Fruit fly (Drosophila melanogaster) S2 (cell line): ENCODE results near the gene CG5290.

ENCODE experiments used
- CG8478 ChIP-seq: fragments of >200 bp; optimal IDR thresholded peaks from 2 replicates; lab custom pipeline; 2018
- CTCF ChIP-seq, 2 experiments: fragments of >200 bp; optimal IDR thresholded peaks; 2 replicates each; lab custom pipeline; 2018

Gene CG5290

DNA sequence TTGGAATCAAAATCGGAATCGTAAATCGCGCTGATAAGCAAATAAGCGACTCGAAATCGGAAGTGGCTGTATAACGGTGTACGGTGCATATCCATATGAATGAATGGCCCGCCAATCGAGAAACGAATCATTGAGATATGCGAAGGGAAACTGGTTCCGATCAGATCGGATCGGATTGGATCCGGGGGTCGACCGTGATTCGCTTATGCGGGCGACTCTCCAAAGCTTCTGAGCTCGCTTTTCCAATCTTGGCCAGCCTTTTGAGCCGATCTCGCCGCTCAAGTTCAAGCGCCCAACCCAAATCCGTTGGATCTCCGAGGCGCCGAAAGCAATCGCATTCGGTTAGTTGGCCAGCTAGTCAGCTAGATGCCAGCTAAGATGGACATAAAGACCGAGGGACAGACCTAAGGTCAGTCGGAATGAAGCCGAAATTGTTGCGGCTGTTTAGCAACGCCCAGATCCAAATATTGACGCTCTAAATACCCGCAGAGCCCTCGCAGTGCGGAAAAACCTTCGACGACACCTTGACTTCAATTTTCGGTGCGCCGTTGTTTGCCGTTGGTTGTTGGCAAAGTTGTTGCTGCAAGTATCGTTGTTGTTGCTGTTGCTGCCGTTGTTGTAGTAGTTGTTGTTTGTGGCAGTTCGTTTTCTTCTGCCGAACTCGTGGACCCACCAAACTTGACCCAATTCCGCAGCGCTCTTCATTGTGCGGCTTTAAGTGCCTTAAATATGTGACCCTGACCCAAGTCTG lies 11.8 kb upstream of the CG5290 start:
- no peak for TF ChIP-seq CTCF (optimal IDR thresholded peaks at IDR 0.05; lab: Kevin White, UChicago)
- no peak for TF ChIP-seq CG8478 (lab: Kevin White, UChicago)

DNA sequence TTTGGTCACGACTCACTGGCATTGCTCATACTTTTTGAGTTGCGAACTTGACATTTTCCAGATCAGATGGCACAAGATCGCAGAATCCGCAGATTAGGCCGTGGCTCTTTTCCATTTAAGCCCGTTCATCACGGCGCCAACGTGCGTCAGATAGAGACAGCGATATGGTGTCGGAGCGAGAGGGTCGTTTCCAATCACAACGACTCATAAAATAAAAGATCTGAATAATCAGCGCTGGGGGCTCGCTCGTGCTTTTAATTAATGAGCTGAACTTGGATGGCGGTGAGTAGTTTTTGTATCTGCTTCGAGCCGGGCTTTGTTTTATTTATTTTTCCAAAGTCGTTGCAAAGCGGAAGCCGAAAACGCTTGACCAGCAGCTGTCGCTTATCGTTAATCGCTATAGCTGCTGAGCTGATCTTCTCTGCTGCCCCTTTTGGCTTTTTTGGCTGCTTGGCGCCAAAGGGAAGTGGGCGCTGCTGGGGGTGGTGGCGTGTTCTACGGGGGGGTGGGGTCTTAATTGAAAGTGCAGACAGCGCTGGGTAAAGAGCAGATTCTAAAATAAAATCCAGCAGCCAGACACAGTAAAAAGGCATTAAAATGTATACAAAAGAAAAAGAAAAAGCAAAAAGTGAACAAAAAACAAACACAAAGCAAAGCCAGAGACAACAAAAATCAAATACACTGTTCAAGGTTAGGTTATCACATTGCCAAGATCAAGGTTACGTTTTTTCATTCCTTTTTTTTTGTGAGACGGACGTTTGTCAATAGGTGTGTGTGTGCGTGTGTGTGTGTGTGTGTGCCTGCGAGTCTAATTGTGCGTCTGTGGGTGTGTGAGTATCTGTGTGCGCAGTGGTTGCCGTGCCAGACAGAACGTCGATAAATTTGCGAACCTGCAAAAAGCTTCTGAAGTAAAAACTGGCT lies 10.1 kb upstream of the CG5290 start:
- TF ChIP-seq CG8478 (lab: Kevin White, UChicago) (no peak), CTCF (optimal IDR thresholded peaks at IDR 0.05; lab: Kevin White, UChicago) (no peak)

DNA sequence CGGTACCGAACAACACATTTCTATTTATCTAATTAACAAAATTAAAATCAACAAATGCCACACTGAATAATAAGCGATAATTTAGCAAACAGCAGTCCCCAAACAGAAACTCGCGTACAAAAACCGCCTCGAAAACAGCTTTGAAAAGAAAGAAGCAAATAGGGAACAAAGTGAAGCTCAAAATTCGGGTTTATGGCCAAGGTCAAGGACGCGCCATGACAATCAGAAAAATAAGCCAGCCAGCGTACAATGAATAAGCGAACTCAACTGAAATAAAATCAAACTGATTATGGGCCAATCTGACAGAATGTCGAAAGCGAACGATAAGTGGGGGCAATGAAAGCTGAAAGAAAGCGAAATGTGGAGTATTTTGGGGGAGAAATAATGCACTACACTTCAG lies 9.1 kb upstream of the CG5290 start:
- no peak for TF ChIP-seq CG8478 (lab: Kevin White, UChicago)
- no peak for TF ChIP-seq CTCF (optimal IDR thresholded peaks at IDR 0.05; lab: Kevin White, UChicago)

DNA sequence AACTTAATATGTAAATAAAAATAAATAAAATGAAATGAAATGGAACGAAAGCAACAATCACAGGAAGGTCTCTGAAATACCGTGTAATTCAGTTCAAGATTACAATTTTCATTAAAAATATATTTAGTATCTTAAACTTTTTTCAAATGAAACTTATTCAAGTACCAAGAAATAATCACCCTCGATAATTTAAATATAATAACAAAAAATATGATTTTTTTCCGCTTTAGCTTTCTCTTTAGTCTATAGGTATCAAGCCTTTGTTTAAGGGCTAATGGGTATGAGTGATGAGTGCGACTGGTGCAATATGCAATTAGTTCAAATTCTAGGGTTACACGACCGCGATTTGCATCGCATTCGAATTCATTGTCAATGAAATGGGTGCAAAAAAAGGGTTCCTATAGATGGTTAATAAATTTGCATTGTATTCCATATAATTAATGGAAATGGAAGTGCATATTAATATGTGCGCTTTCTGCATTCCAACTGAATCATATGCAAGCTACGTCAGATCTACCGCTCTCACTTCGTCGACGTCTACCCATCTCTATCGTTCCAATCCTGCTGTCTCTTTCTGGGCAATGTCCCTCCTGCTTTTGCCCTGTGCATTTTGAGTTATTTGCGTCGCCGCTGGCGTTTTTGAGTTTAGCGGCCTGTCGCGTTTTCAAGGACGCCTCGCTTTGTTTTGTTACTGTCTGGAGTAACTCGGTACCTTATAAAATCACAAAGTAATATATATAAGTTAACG lies 5.5 kb upstream of the CG5290 start:
- TF ChIP-seq CG8478 (lab: Kevin White, UChicago) = no peak

DNA sequence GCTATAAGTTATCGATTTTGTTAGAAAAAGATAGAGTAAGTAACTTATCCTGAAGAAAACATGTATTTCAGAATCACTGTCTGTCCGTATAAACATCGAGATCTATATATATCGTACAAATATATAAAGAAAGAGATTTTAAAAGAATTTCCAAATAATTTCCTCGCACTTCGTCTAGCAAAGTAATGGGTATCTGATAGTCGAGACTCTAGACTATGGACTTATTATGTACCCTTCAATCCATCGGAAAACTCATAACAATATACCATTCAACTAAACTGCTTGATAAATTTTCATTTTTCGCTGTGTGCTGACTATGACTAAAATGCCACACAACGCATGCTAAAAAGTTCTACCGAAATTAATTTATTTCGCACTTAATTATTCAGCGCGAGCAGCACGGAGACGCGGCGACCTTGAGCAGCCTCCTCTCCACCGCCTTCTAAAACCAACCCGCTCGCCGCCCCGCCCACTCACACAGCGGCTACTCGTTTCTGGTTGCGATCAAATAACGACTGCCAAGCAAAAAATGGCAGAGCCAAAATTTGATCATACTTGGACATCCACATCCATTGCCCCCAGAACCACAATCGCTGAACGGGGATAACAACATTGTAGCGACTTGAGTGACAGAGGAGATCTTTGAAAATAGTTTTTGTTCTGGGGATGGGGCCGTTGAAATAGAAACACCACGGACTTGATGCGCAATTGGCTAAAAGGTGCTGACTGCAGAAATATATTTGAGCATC lies 3.6 kb upstream of the CG5290 start:
- TF ChIP-seq CG8478 (lab: Kevin White, UChicago) (no peak), CTCF (optimal IDR thresholded peaks at IDR 0.05; lab: Kevin White, UChicago) (no peak)

DNA sequence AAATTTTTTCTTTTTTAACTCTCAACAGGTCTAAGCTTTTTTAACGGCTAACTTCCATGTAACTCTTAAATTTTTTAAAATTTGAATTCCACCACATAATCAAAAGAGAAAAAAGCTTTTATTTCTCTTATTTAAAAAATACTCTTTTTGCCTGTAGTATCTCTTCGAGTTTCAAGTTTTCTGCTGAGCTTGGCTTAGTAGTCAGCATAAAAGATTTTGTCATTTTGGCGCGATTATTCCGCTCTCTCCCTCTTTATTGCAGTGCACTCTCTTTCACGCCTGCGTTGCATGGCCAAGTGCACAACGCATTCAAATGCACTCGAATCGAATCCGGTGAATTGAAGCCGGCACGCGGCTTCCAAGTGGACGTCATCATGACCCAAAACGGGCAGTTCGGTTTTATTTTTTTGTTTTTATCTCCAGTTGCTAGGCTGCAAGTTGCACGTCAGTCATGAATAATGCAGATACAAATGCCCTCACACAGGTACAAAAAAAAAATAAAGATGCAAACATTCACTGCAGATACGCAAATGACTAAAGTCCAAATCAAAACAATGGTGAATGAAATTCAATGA lies 1.7 kb upstream of the CG5290 start:
- TF ChIP-seq CG8478 (lab: Kevin White, UChicago) = no peak
- TF ChIP-seq CTCF (optimal IDR thresholded peaks at IDR 0.05; lab: Kevin White, UChicago) = no peak

DNA sequence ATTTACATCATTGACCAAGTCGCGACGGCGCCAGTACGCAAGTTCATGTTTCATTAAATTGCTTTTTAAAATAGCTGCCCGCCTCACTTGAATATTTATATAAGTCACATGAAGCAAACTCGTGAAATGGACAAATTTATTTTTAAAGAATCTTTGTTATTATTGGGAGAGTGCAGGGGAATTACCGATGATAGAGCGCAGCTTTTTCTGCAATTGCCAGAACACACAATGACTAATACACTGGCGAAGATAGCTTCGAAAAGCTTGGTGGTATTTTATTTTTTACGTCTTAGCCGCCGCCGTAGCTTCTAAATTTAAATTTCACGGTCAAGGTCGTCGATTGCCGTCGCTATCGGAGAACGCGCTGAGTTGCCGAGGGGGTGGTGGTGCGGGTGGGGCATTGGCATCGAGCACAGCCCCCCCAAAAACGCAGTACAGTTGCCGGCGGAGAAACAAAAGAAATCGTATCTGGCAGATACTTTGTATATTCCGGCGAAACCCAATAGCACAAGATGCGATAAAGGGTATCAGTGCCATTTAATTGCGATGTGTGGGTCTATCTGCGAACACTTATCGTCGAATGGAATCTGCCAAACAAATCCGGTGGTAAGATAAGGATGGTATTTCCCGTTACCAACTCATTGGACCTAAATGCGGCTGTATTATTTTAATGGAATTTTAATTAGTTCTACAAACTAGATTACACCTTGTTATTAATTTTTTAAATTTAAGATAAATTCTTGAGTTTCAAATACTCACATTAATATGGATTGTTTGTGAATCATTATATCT lies 803 bp upstream of the CG5290 start:
- TF ChIP-seq CTCF (optimal IDR thresholded peaks at IDR 0.05; lab: Kevin White, UChicago) (no peak), CG8478 (lab: Kevin White, UChicago) (no peak)

DNA sequence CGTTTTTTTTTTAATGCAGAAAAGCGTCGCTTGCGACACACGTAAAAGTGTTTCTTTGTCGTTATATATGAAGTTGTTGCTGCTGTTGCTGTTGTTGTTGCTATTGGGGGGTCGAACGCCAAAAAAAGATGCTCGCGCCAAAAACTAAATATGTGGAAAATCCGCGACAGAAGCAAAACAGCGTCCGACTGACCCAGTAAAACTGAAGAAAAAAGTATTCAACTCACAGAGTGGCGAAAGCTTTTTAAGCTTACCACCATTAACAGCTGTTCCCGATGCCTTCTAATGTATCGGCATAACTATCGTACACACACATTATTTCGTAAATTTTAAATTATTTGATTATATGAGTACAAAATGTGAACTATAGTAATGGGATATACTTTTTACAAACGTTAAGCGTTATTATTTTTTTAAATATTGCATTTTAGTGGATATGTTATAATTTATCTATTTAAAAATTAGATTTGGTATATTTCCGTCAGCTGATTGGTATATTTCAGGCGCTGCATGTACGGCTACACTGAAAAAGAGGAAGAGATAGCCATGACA lies 4.7 kb downstream of the CG5290 start, which contains the start of the genes Prestin and Wdr92:
Gene Prestin, minus strand, starts transcription at position 204 of the 552 bp plus-strand sequence.
Gene Wdr92, plus strand, starts transcription at position 535 of the 552 bp plus-strand sequence.
- TF ChIP-seq CG8478 (lab: Kevin White, UChicago) (no peak), CTCF (optimal IDR thresholded peaks at IDR 0.05; lab: Kevin White, UChicago) (no peak)

DNA sequence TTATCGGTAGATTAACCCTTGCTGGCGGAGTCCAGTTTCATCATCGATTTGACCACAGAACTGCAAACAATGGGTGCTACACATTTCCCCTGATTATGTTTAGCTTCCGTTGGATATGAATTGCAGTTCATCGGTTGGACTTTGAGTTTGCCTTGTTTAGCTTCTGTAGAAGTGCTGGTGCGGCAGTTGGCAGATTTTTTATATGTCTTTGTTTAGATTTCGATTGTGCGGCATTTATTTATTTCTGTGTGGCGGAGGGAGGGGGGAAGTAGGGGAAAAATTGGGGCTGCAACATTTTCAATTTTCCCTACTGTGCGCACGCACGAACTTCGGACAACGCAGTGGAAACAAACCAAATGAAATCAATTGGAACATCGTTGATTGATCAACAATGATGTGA lies 6.6 kb downstream of the CG5290 start:
- TF ChIP-seq CG8478 (lab: Kevin White, UChicago) (no peak), CTCF (optimal IDR thresholded peaks at IDR 0.05; lab: Kevin White, UChicago) (no peak)

DNA sequence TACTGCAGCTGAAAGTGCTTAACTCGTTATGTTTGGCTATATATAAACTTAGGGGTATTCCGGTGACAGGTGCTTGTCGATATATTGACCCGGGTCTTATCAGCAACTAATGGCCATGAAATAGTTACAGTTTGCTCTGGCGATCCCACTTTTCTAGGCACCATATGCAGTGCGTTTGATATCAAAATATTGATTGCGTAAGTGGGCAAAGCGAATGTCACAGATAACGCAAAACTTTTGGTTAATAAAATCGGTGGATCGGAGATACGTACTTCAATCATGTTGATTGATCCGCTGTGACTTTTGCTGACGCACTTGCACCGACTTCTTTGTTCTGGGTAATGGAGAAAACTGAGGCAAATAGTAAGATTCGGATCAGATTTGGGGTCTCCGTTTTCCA lies 7.8 kb downstream of the CG5290 start:
- TF ChIP-seq CG8478 (lab: Kevin White, UChicago) (no peak), CTCF (optimal IDR thresholded peaks at IDR 0.05; lab: Kevin White, UChicago) (no peak)

DNA sequence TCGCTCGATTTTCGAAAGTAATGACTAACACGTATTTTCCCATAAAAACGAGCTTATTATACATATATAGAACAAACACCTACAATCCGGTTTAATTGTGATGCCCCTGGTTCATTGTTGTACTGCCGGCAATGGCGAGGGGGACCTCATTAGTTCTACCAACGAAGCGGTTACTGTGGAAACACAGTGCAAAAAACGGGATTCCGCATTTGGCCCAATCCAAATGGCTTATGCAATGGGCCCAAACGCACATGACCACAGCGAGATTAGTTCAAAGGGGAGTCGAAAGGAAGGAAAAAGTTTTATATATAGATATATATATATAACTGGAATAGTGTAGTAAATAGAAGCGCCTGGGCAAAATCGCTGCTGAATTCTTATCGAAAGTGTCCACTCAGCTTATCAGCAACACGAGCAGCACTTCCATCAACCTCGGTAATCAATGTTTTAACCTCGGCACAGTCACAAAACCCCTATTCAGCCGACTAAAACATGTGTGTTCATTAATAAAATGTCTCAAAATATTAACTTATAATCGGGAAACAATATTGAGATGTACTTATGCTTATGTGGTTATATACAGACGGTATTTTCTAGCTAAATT lies 8.4 kb downstream of the CG5290 start:
- TF ChIP-seq CG8478 (lab: Kevin White, UChicago) (no peak), CTCF (optimal IDR thresholded peaks at IDR 0.05; lab: Kevin White, UChicago) (no peak)

DNA sequence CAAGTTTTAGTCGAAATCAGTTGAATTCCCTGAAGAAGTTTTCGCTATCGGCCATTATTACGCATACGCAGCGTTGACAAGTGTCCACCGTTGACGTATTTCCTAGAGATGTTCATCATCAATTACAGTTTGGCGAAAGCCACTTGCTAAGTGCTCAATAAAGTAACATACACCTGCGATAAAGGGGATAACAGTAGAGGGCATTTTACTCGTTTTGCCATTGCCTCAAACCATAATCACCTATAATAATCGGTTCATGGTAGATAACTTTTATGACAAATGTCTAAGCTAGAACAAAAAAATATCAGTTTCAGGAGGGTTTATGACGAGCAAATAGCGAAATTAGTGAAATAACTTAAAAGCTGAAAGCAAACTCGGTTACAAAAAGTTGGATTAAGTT lies 9.7 kb downstream of the CG5290 start:
- no peak for TF ChIP-seq CG8478 (lab: Kevin White, UChicago)
- no peak for TF ChIP-seq CTCF (optimal IDR thresholded peaks at IDR 0.05; lab: Kevin White, UChicago)
